Worm (Caenorhabditis elegans) whole organism, L4/young adult: Measurements from ENCODE around the gene tbc-14.

Experiments
- W03F9.2 ChIP-seq: fragments of 150-350 bp; optimal IDR thresholded peaks from 2 replicates; lab custom pipeline; 2014; ENCODE audit warnings: missing biosample characterization, missing genetic modification characterization
- dao-5 ChIP-seq: sonication (generic microtip); optimal IDR thresholded peaks from 2 replicates; lab custom pipeline; 2016; ENCODE audit warnings: missing genotype, missing genetic modification characterization, moderate library complexity, missing compliant biosample characterization

DNA sequence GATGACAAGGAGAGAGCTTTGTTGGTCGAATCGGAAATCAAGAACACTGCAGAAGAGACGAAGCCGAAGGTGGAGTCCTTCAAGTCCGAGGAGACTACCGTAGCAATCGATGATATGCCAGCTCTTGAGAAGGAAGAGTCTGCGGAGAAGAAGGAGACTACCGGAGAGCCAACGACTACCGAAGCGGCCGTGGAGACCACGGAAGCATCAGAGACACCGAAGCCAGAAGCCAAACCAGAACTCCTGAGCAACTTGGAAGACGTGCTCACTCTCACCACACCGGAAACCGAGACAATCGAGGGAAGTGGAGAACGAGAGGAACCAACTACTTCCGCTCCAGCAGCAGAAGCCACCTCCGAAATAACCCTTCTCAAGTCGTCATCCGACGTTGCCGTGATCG lies 36.7 kb upstream of the tbc-14 start:
- TF ChIP-seq dao-5 (tag; lab: Kevin White, UChicago) (no peak), W03F9.2 (no peak)
